Worm (Caenorhabditis elegans) whole organism, L3 larva: ENCODE measurements around the gene C25E10.8.

Experiments
- R02D3.7 ChIP-seq: fragments of 150-350 bp; optimal IDR thresholded peaks from 2 replicates; lab custom pipeline; 2014; ENCODE audit warnings: missing biosample characterization, missing genetic modification characterization
- ZK546.5 ChIP-seq: sonication (generic microtip); optimal IDR thresholded peaks from 2 replicates; lab custom pipeline; 2017; ENCODE audit warnings: missing biosample characterization, missing genetic modification characterization
- ama-1 ChIP-seq: fragments of 150-350 bp; optimal IDR thresholded peaks from 2 replicates; lab custom pipeline; 2018
- ceh-28 ChIP-seq: fragments of 150-350 bp; optimal IDR thresholded peaks from 2 replicates; lab custom pipeline; 2014; ENCODE audit warnings: missing biosample characterization, missing genetic modification reagents, missing genetic modification characterization
- ceh-82 ChIP-seq: fragments of 150-350 bp; optimal IDR thresholded peaks from 2 replicates; lab custom pipeline; 2014; ENCODE audit warnings: missing biosample characterization, missing genetic modification characterization
- ceh-9 ChIP-seq: sonication (generic microtip); optimal IDR thresholded peaks from 2 replicates; lab custom pipeline; 2018; ENCODE audit warnings: missing biosample characterization, missing genetic modification characterization
- daf-12 ChIP-seq: fragments of 150-350 bp; optimal IDR thresholded peaks from 2 replicates; lab custom pipeline; 2014; ENCODE audit warnings: missing biosample characterization, missing genetic modification reagents, missing genetic modification characterization
- egl-27 ChIP-seq: sonication (generic microtip); optimal IDR thresholded peaks from 4 replicates; lab custom pipeline; 2017; ENCODE audit warnings: missing biosample characterization, missing genetic modification reagents, missing genetic modification characterization
- egl-5 ChIP-seq: fragments of 150-350 bp; optimal IDR thresholded peaks from 2 replicates; lab custom pipeline; 2017; ENCODE audit warnings: missing biosample characterization, missing genetic modification reagents, missing genetic modification characterization, inconsistent platforms
- elt-1 ChIP-seq: fragments of 150-350 bp; optimal IDR thresholded peaks from 2 replicates; lab custom pipeline; 2014; ENCODE audit warnings: missing biosample characterization, missing genetic modification characterization
- elt-2 ChIP-seq: sonication (generic microtip); optimal IDR thresholded peaks from 2 replicates; lab custom pipeline; 2016; ENCODE audit warnings: missing genetic modification reagents, mild to moderate bottlenecking, missing genetic modification characterization, missing compliant biosample characterization
- elt-3 ChIP-seq, 3 experiments: fragments of 150-350 bp in 1 of 3; sonication (generic microtip) in 2 of 3; optimal IDR thresholded peaks; 2 replicates in 2 of 3; 4 replicates in 1 of 3; lab custom pipeline; 2014 to 2017; ENCODE audit warnings: missing biosample characterization in 3 of 3, missing genetic modification characterization in 3 of 3
- eor-1 ChIP-seq, 2 experiments: fragments of 150-350 bp; optimal IDR thresholded peaks; 2 replicates each; lab custom pipeline; 2014 to 2018; ENCODE audit warnings: missing biosample characterization in 2 of 2, missing genetic modification characterization in 2 of 2
- fkh-10 ChIP-seq: sonication (generic microtip); optimal IDR thresholded peaks from 2 replicates; lab custom pipeline; 2017; ENCODE audit warnings: missing biosample characterization, missing genetic modification reagents, missing genetic modification characterization
- fkh-2 ChIP-seq: fragments of 150-350 bp; optimal IDR thresholded peaks from 2 replicates; lab custom pipeline; 2014; ENCODE audit warnings: missing biosample characterization, missing genetic modification reagents, missing genetic modification characterization
- fos-1 ChIP-seq: fragments of 150-350 bp; optimal IDR thresholded peaks from 2 replicates; lab custom pipeline; 2014; ENCODE audit warnings: missing biosample characterization, missing genetic modification characterization
- hmg-11 ChIP-seq: sonication (generic microtip); optimal IDR thresholded peaks from 2 replicates; lab custom pipeline; 2016; ENCODE audit warnings: missing genetic modification characterization, missing compliant biosample characterization
- jun-1 ChIP-seq: fragments of 150-350 bp; optimal IDR thresholded peaks from 2 replicates; lab custom pipeline; 2014; ENCODE audit warnings: missing biosample characterization, missing genetic modification reagents, missing genetic modification characterization
- lin-39 ChIP-seq: fragments of 150-350 bp; optimal IDR thresholded peaks from 2 replicates; lab custom pipeline; 2018; ENCODE audit warnings: missing biosample characterization, missing genetic modification reagents, missing genetic modification characterization
- lsy-12 ChIP-seq: sonication (generic microtip); optimal IDR thresholded peaks from 2 replicates; lab custom pipeline; 2016; ENCODE audit warnings: mild to moderate bottlenecking, missing genetic modification characterization, missing compliant biosample characterization
- mdl-1 ChIP-seq: fragments of 150-350 bp; optimal IDR thresholded peaks from 2 replicates; lab custom pipeline; 2014; ENCODE audit warnings: missing biosample characterization, missing genetic modification characterization
- nfya-1 ChIP-seq: sonication (generic microtip); optimal IDR thresholded peaks from 2 replicates; lab custom pipeline; 2017; ENCODE audit warnings: missing genetic modification characterization, mild to moderate bottlenecking, missing compliant biosample characterization, antibody characterized with exemption, moderate library complexity; ENCODE audit not compliant: insufficient read depth
- nhr-11 ChIP-seq: fragments of 150-350 bp; optimal IDR thresholded peaks from 2 replicates; lab custom pipeline; 2014; ENCODE audit warnings: missing biosample characterization, missing genetic modification characterization
- nhr-12 ChIP-seq: fragments of 150-350 bp; optimal IDR thresholded peaks from 2 replicates; lab custom pipeline; 2014; ENCODE audit warnings: missing biosample characterization, missing genetic modification characterization
- nhr-23 ChIP-seq: fragments of 150-350 bp; optimal IDR thresholded peaks from 2 replicates; lab custom pipeline; 2014; ENCODE audit warnings: missing biosample characterization, missing genetic modification reagents, missing genetic modification characterization
- nhr-237 ChIP-seq: fragments of 150-350 bp; optimal IDR thresholded peaks from 2 replicates; lab custom pipeline; 2014; ENCODE audit warnings: missing biosample characterization, missing genetic modification characterization
- nhr-25 ChIP-seq: sonication (generic microtip); optimal IDR thresholded peaks from 2 replicates; lab custom pipeline; 2017; ENCODE audit warnings: missing biosample characterization, missing genetic modification characterization
- nhr-28 ChIP-seq: fragments of 150-350 bp; optimal IDR thresholded peaks from 2 replicates; lab custom pipeline; 2014; ENCODE audit warnings: missing biosample characterization, missing genetic modification characterization
- nhr-76 ChIP-seq: fragments of 150-350 bp; sonication (generic microtip); optimal IDR thresholded peaks from 5 replicates; lab custom pipeline; 2014; ENCODE audit warnings: missing biosample characterization, missing genetic modification characterization
- nhr-77 ChIP-seq: fragments of 150-350 bp; optimal IDR thresholded peaks from 2 replicates; lab custom pipeline; 2014; ENCODE audit warnings: missing biosample characterization, missing genetic modification characterization
- pha-4 ChIP-seq: fragments of 150-350 bp; optimal IDR thresholded peaks from 2 replicates; lab custom pipeline; 2014; ENCODE audit warnings: missing biosample characterization, missing genetic modification reagents, missing genetic modification characterization
- sea-2 ChIP-seq: fragments of 150-350 bp; sonication (generic microtip); optimal IDR thresholded peaks from 4 replicates; lab custom pipeline; 2014; ENCODE audit warnings: missing biosample characterization, missing genetic modification reagents, missing genetic modification characterization
- skn-1 ChIP-seq: fragments of 150-350 bp; optimal IDR thresholded peaks from 2 replicates; lab custom pipeline; 2014; ENCODE audit warnings: missing biosample characterization, missing genetic modification characterization
- unc-39 ChIP-seq: sonication (generic microtip); optimal IDR thresholded peaks from 4 replicates; lab custom pipeline; 2017; ENCODE audit warnings: missing biosample characterization, missing genetic modification characterization
- unc-62 ChIP-seq: fragments of 150-350 bp; sonication (generic microtip); optimal IDR thresholded peaks from 4 replicates; lab custom pipeline; 2014; ENCODE audit warnings: missing biosample characterization, missing genetic modification reagents, missing genetic modification characterization
- zag-1 ChIP-seq: fragments of 150-350 bp; optimal IDR thresholded peaks from 2 replicates; lab custom pipeline; 2014; ENCODE audit warnings: missing biosample characterization, missing genetic modification characterization
- ztf-11 ChIP-seq: fragments of 150-350 bp; optimal IDR thresholded peaks from 2 replicates; lab custom pipeline; 2014; ENCODE audit warnings: missing biosample characterization, missing genetic modification characterization
- ztf-4 ChIP-seq: fragments of 150-350 bp; optimal IDR thresholded peaks from 2 replicates; lab custom pipeline; 2014; ENCODE audit warnings: missing biosample characterization, missing genetic modification characterization

C25E10.8 gene

ce11 chrV:9055644-9056043, 1.8 kb upstream of the C25E10.8 start:
- peak; percentile 47 for TF ChIP-seq nhr-11 (tag; lab: Kevin White, UChicago)
- no peak for TF ChIP-seq ztf-11

ce11 chrV:9054771-9055170, 902 bp upstream of the C25E10.8 start, which contains the start of gene swm-1:
TSS of gene swm-1 (minus strand) at chrV:9054871.
- TF ChIP-seq jun-1 (tag; lab: Kevin White, UChicago), result no peak
- no peak for TF ChIP-seq elt-2 (tag; lab: Kevin White, UChicago)
- no peak for TF ChIP-seq nfya-1 (tag; lab: Kevin White, UChicago)
- TF ChIP-seq ceh-28 (tag; lab: Kevin White, UChicago), result no peak
- TF ChIP-seq elt-1, result no peak
- no peak for TF ChIP-seq nhr-77
- TF ChIP-seq unc-62 (GFP tag; lab: Kevin White, UChicago), result no peak
- no peak for TF ChIP-seq daf-12 (tag; lab: Kevin White, UChicago)
- no peak for TF ChIP-seq nhr-12
- TF ChIP-seq lin-39, result no peak
- TF ChIP-seq nhr-11 (tag; lab: Kevin White, UChicago), result no peak
- TF ChIP-seq, all 47 proteins: peak for 0

ce11 chrV:9053235-9053634, 634 bp downstream of the C25E10.8 start:
- TF ChIP-seq nhr-12 (no peak), lin-39 (no peak), unc-39 (no peak), sea-2 (GFP tag; lab: Kevin White, UChicago) (no peak), ZK546.5 (tag; lab: Kevin White, UChicago) (no peak), eor-1 (tag; optimal IDR thresholded peaks at IDR 0.05; lab: Kevin White, UChicago) (no peak), nhr-76 (tag; lab: Kevin White, UChicago) (no peak), nhr-28 (tag; lab: Kevin White, UChicago) (no peak), nhr-25 (tag; lab: Kevin White, UChicago) (no peak), ceh-82 (tag; lab: Kevin White, UChicago) (no peak), elt-1 (no peak)
- TF ChIP-seq, all 47 proteins: peak for 0

ce11 chrV:9051100-9051499, 2.8 kb downstream of the C25E10.8 start, which contains the start of gene C25E10.7:
TSS of gene C25E10.7 (minus strand) at chrV:9051200.
- TF ChIP-seq eor-1 (tag; optimal IDR thresholded peaks at IDR 0.05; lab: Kevin White, UChicago) (no peak), lin-39 (no peak), nhr-237 (no peak), lsy-12 (tag; lab: Kevin White, UChicago) (no peak), hmg-11 (tag; lab: Kevin White, UChicago) (no peak), jun-1 (tag; lab: Kevin White, UChicago) (no peak), pha-4 (tag; lab: Kevin White, UChicago) (no peak), ztf-11 (no peak), ZK546.5 (tag; lab: Kevin White, UChicago) (no peak), fos-1 (no peak), egl-5 (tag; lab: Kevin White, UChicago) (no peak), ceh-9 (tag; lab: Kevin White, UChicago) (no peak), ztf-4 (tag; lab: Kevin White, UChicago) (no peak), nhr-11 (tag; lab: Kevin White, UChicago) (no peak), fkh-2 (no peak), ama-1 (lab: Kevin White, UChicago) (no peak), fkh-10 (GFP tag; lab: Kevin White, UChicago) (no peak), elt-3 (tag; optimal IDR thresholded peaks at IDR 0.05; lab: Kevin White, UChicago) (no peak)

ce11 chrV:9049271-9049670, 4.6 kb downstream of the C25E10.8 start:
- no peak for TF ChIP-seq jun-1 (tag; lab: Kevin White, UChicago)
- TF ChIP-seq mdl-1 (tag; lab: Kevin White, UChicago), result no peak
- TF ChIP-seq daf-12 (tag; lab: Kevin White, UChicago), result no peak
- TF ChIP-seq R02D3.7, result no peak
- no peak for TF ChIP-seq lin-39
- TF ChIP-seq nhr-77, result no peak
- TF ChIP-seq ztf-4 (tag; lab: Kevin White, UChicago), result no peak
- no peak for TF ChIP-seq nhr-23 (tag; lab: Kevin White, UChicago)
- TF ChIP-seq egl-5 (tag; lab: Kevin White, UChicago), result no peak
- TF ChIP-seq skn-1 (tag; lab: Kevin White, UChicago), result no peak
- no peak for TF ChIP-seq nhr-25 (tag; lab: Kevin White, UChicago)
- TF ChIP-seq ceh-28 (tag; lab: Kevin White, UChicago), result no peak
- TF ChIP-seq nfya-1 (tag; lab: Kevin White, UChicago), result no peak
- TF ChIP-seq fos-1, result no peak
- TF ChIP-seq egl-27, result no peak
- no peak for TF ChIP-seq zag-1
- TF ChIP-seq hmg-11 (tag; lab: Kevin White, UChicago), result no peak
- no peak for TF ChIP-seq ama-1 (lab: Kevin White, UChicago)
